Fruit fly (Drosophila melanogaster) Kc167 (cell line): ENCODE data around the gene CG15043.

Experiments used
- Myc ChIP-seq: fragments of >200 bp; optimal IDR thresholded peaks from 2 replicates; lab custom pipeline; 2017; ENCODE audit warnings: missing external identifiers
- Sin3A ChIP-seq: fragments of >200 bp; optimal IDR thresholded peaks from 2 replicates; lab custom pipeline; 2018; ENCODE audit warnings: missing external identifiers
- h ChIP-seq: fragments of >200 bp; optimal IDR thresholded peaks from 3 replicates; lab custom pipeline; 2018; ENCODE audit warnings: missing external identifiers
- insv ChIP-seq: fragments of >200 bp; optimal IDR thresholded peaks from 3 replicates; lab custom pipeline; 2018; ENCODE audit warnings: missing external identifiers
- psq ChIP-seq: fragments of >200 bp; optimal IDR thresholded peaks from 2 replicates; lab custom pipeline; 2017; ENCODE audit warnings: missing external identifiers
- ttk ChIP-seq: sonication (Bioruptor generic); optimal IDR thresholded peaks from 2 replicates; lab custom pipeline; 2017; ENCODE audit warnings: missing external identifiers

CG15043 gene

dm6 chrX:18504948-18505597 lies 11.1 kb upstream of the CG15043 start, which contains the start of gene Wnt5:
Gene Wnt5, minus strand, starts transcription at chrX:18505405.
- no peak for TF ChIP-seq Myc (lab: Kevin White, UChicago)
- no peak for TF ChIP-seq h
- no peak for TF ChIP-seq psq (lab: Kevin White, UChicago)
- TF ChIP-seq Sin3A (lab: Kevin White, UChicago), result no peak
- no peak for TF ChIP-seq insv (lab: Kevin White, UChicago)
- TF ChIP-seq ttk (lab: Kevin White, UChicago), result no peak

dm6 chrX:18499679-18500187 lies 5.8 kb upstream of the CG15043 start, which contains the start of the genes Pgant7 and Xrcc2:
Gene Pgant7, minus strand, starts transcription at chrX:18499986.
Gene Xrcc2, plus strand, starts transcription at chrX:18500127.
- no peak for TF ChIP-seq insv (lab: Kevin White, UChicago)
- no peak for TF ChIP-seq ttk (lab: Kevin White, UChicago)
- no peak for TF ChIP-seq Sin3A (lab: Kevin White, UChicago)

- TF ChIP-seq insv (lab: Kevin White, UChicago) (no peak), Myc (lab: Kevin White, UChicago) (no peak), ttk (lab: Kevin White, UChicago) (no peak), Sin3A (lab: Kevin White, UChicago) (no peak), psq (lab: Kevin White, UChicago) (no peak), h (no peak)
These were observed 2.0 kb downstream of the CG15043 start, which contains the start of gene CG15044 for dm6 chrX:18491941-18492340. Gene CG15044, minus strand, starts transcription at chrX:18492006.

dm6 chrX:18489509-18489908 lies 4.5 kb downstream of the CG15043 start, which contains the start of gene CG15046:
Gene CG15046, minus strand, starts transcription at chrX:18489620.
- TF ChIP-seq Myc (lab: Kevin White, UChicago), result no peak
- TF ChIP-seq psq (lab: Kevin White, UChicago), result no peak
- no peak for TF ChIP-seq ttk (lab: Kevin White, UChicago)

dm6 chrX:18486356-18487059 lies 7.5 kb downstream of the CG15043 start, which contains the start of gene psh:
Gene psh, minus strand, starts transcription at chrX:18486921.
- no peak for TF ChIP-seq ttk (lab: Kevin White, UChicago)
- TF ChIP-seq psq (lab: Kevin White, UChicago), result no peak
- TF ChIP-seq insv (lab: Kevin White, UChicago), result no peak
- TF ChIP-seq Sin3A (lab: Kevin White, UChicago), result no peak
- no peak for TF ChIP-seq h
- no peak for TF ChIP-seq Myc (lab: Kevin White, UChicago)

dm6 chrX:18483261-18484218 lies 10.4 kb downstream of the CG15043 start, which contains the start of gene Hayan:
Gene Hayan, minus strand, starts transcription at chrX:18483772.
- no peak for TF ChIP-seq psq (lab: Kevin White, UChicago)
- TF ChIP-seq Sin3A (lab: Kevin White, UChicago), result no peak
- TF ChIP-seq ttk (lab: Kevin White, UChicago), result no peak
- no peak for TF ChIP-seq insv (lab: Kevin White, UChicago)
- TF ChIP-seq h, result no peak
- TF ChIP-seq Myc (lab: Kevin White, UChicago), result no peak

- TF ChIP-seq Sin3A (lab: Kevin White, UChicago), result no peak
- TF ChIP-seq Myc (lab: Kevin White, UChicago), result no peak
These were observed 11.4 kb downstream of the CG15043 start for dm6 chrX:18482537-18482936.

- TF ChIP-seq psq (lab: Kevin White, UChicago), result peak; percentile 99
- no peak for TF ChIP-seq Myc (lab: Kevin White, UChicago)
These were observed 14.4 kb downstream of the CG15043 start, which contains the start of gene CG32547 for dm6 chrX:18479307-18480134. Gene CG32547, minus strand, starts transcription at chrX:18479487.

- no peak for TF ChIP-seq Sin3A (lab: Kevin White, UChicago)
- no peak for TF ChIP-seq ttk (lab: Kevin White, UChicago)
These were observed 26.1 kb downstream of the CG15043 start for dm6 chrX:18467881-18468280.

dm6 chrX:18460318-18460717 lies 33.6 kb downstream of the CG15043 start, which contains the start of gene CG43843:
Gene CG43843, minus strand, starts transcription at chrX:18460418.
- TF ChIP-seq ttk (lab: Kevin White, UChicago) (no peak), Myc (lab: Kevin White, UChicago) (no peak), h (no peak), psq (lab: Kevin White, UChicago) (no peak), Sin3A (lab: Kevin White, UChicago) (no peak), insv (lab: Kevin White, UChicago) (no peak)
